Fruit fly (Drosophila melanogaster) whole organism: ENCODE data around the gene TrpA1.

Source experiments
- CG8478 ChIP-seq: fragments of >200 bp; optimal IDR thresholded peaks from 2 replicates; lab custom pipeline; 2018; ENCODE audit warnings: inconsistent platforms
- pan ChIP-seq: fragments of >200 bp; optimal IDR thresholded peaks from 2 replicates; lab custom pipeline; 2017
- psq ChIP-seq: fragments of >200 bp; optimal IDR thresholded peaks from 2 replicates; lab custom pipeline; 2017

DNA sequence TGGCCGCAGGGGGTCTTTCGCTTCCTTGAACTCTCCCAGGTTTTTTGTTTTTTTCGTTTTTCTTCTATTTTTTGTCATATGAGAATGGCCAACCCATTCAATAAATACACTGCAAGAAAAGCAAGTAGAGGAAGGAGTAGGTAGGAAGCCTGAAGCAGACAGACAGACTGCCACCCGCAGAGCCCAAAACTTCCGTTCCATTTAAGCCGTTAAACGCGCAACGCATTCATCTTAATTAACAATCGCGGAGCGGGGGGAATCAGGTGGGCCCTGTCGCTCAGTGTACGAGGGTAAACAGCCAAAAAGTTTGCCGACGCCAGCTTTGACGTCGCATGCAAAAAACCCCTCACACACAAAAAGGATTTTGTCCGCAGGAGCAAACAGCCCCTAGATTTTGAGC is 52.1 kb downstream of the TrpA1 start:
- no peak for TF ChIP-seq psq (lab: Kevin White, UChicago)
- TF ChIP-seq pan (lab: Kevin White, UChicago) = no peak
- TF ChIP-seq CG8478 = no peak
